Worm (Caenorhabditis elegans): ENCODE measurements around the gene flp-1.

ce11 chrIV:9135377-9135776 lies 9.1 kb upstream of the flp-1 start, which contains the start of gene delm-1:
- TF ChIP-seq zag-1 (tag; optimal IDR thresholded peaks at IDR 0.05) (no peak), lin-14 (GFP tag; optimal IDR thresholded peaks at IDR 0.05) (no peak), sox-4 (tag; optimal IDR thresholded peaks at IDR 0.05) (no peak), fkh-10 (GFP tag; optimal IDR thresholded peaks at IDR 0.05) (no peak), egl-27 (tag; optimal IDR thresholded peaks at IDR 0.05) (no peak), blmp-1 (tag; optimal IDR thresholded peaks at IDR 0.05) (no peak), nhr-90 (tag; optimal IDR thresholded peaks at IDR 0.05; ENCODE audit: poor library complexity) (no peak), nhr-77 (tag; optimal IDR thresholded peaks at IDR 0.05) (no peak), unc-62 (GFP tag; optimal IDR thresholded peaks at IDR 0.05) (no peak), zip-4 (GFP tag; optimal IDR thresholded peaks at IDR 0.05) (no peak), pqm-1 (tag; optimal IDR thresholded peaks at IDR 0.05) (no peak), unc-130 (tag; optimal IDR thresholded peaks at IDR 0.05) (no peak), snpc-4 (tag; optimal IDR thresholded peaks at IDR 0.05) (no peak)

All from whole organism, L1 larva.